Worm (Caenorhabditis elegans): ENCODE results near the gene R13H4.7.

Gene R13H4.7

DNA sequence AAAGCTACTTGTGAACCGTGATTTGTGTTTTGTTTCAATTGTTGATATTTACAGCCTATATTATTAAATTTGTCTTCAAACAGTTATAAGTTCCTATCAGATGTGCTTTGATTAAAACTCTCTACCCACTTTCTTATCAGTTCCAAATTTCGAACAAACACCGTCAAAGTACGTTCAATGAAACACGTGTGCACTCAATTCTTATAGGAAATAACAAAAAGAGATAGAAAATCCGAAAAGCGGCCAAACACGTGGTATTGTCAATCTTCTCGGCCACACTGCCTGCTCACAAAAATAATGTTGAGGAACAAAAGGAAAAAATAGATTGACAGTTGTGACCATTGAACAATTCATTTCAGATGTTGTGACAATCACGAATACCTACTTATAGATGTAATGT, 17.9 kb upstream of the R13H4.7 start (continued):
- TF ChIP-seq fkh-3 (tag; optimal IDR thresholded peaks at IDR 0.05) (no peak), egrh-3 (GFP tag; IDR thresholded peaks at IDR 0.05) (no peak), T07F8.4 (tag; optimal IDR thresholded peaks at IDR 0.05) (no peak), ceh-58 (GFP tag; IDR thresholded peaks at IDR 0.05) (no peak), ceh-91 (GFP tag; IDR thresholded peaks at IDR 0.05) (no peak), F37B4.10 (GFP tag; IDR thresholded peaks at IDR 0.05) (no peak), T26A5.8 (tag; optimal IDR thresholded peaks at IDR 0.05) (no peak), lag-1 (GFP tag; IDR thresholded peaks at IDR 0.05) (no peak), ceh-40 (GFP tag; IDR thresholded peaks at IDR 0.05) (no peak), somi-1 (GFP tag; optimal IDR thresholded peaks at IDR 0.05) (peak; percentile 73), xnd-1 (tag; optimal IDR thresholded peaks at IDR 0.05) (no peak), B0035.1 (tag; optimal IDR thresholded peaks at IDR 0.05) (no peak), mes-4 (tag; optimal IDR thresholded peaks at IDR 0.05) (no peak), nhr-179 (tag; optimal IDR thresholded peaks at IDR 0.05) (no peak), lin-54 (GFP tag; optimal IDR thresholded peaks at IDR 0.05) (peak; percentile 18), dpff-1 (tag; optimal IDR thresholded peaks at IDR 0.05) (no peak), hlh-12 (tag; optimal IDR thresholded peaks at IDR 0.05) (no peak), nfyb-1 (GFP tag; IDR thresholded peaks at IDR 0.05) (no peak), F10E7.11 (tag; optimal IDR thresholded peaks at IDR 0.05) (no peak), ztf-6 (GFP tag; IDR thresholded peaks at IDR 0.05) (no peak), K12H6.12 (tag; optimal IDR thresholded peaks at IDR 0.05) (peak; percentile 9), rpc-1 (optimal IDR thresholded peaks at IDR 0.05) (no peak), rpc-1 (tag; optimal IDR thresholded peaks at IDR 0.05) (no peak), tbx-9 (tag; optimal IDR thresholded peaks at IDR 0.05; ENCODE audit: borderline replicate concordance) (no peak), nhr-90 (tag; optimal IDR thresholded peaks at IDR 0.05) (no peak), lir-1 (GFP tag; conservative IDR thresholded peaks at IDR 0.05) (no peak), aptf-3 (GFP tag; IDR thresholded peaks at IDR 0.05) (no peak), ceh-27 (GFP tag; optimal IDR thresholded peaks at IDR 0.05) (no peak), madf-10 (tag; optimal IDR thresholded peaks at IDR 0.05) (no peak), lsy-27 (tag; optimal IDR thresholded peaks at IDR 0.05; ENCODE audit: borderline replicate concordance, insufficient read depth) (no peak), mcd-1 (GFP tag; IDR thresholded peaks at IDR 0.05) (no peak), bed-1 (GFP tag; IDR thresholded peaks at IDR 0.05) (no peak), pha-4 (tag; optimal IDR thresholded peaks at IDR 0.05) (peak; percentile 47), zim-3 (tag; optimal IDR thresholded peaks at IDR 0.05) (no peak), F23B12.7 (tag; optimal IDR thresholded peaks at IDR 0.05; ENCODE audit: insufficient read depth) (no peak), nhr-80 (tag; optimal IDR thresholded peaks at IDR 0.05) (peak; percentile 72), tbp1 (GFP tag; optimal IDR thresholded peaks at IDR 0.05) (peak; percentile 30), pbrm-1 (GFP tag; IDR thresholded peaks at IDR 0.05) (no peak), attf-6 (GFP tag; IDR thresholded peaks at IDR 0.05) (no peak), attf-5 (GFP tag; optimal IDR thresholded peaks at IDR 0.05) (no peak), nhr-120 (GFP tag; IDR thresholded peaks at IDR 0.05) (no peak), B0261.1 (tag; optimal IDR thresholded peaks at IDR 0.05) (no peak), madf-6 (GFP tag; IDR thresholded peaks at IDR 0.05) (no peak), hsf-1 (GFP tag; IDR thresholded peaks at IDR 0.05) (no peak), Y53G8AR.9 (GFP tag; conservative IDR thresholded peaks at IDR 0.05) (no peak), mel-28 (tag; optimal IDR thresholded peaks at IDR 0.05; ENCODE audit: borderline replicate concordance) (no peak), Y95B8A.8 (GFP tag; IDR thresholded peaks at IDR 0.05) (no peak), C17E4.6 (GFP tag; IDR thresholded peaks at IDR 0.05) (no peak), atf-7 (tag; optimal IDR thresholded peaks at IDR 0.05) (no peak), nhr-27 (tag; optimal IDR thresholded peaks at IDR 0.05) (no peak), unc-62 (GFP tag; optimal IDR thresholded peaks at IDR 0.05) (no peak)

All from whole organism, young adult.